Worm (Caenorhabditis elegans): ENCODE data around the gene nhr-32.

The nhr-32 gene

DNA sequence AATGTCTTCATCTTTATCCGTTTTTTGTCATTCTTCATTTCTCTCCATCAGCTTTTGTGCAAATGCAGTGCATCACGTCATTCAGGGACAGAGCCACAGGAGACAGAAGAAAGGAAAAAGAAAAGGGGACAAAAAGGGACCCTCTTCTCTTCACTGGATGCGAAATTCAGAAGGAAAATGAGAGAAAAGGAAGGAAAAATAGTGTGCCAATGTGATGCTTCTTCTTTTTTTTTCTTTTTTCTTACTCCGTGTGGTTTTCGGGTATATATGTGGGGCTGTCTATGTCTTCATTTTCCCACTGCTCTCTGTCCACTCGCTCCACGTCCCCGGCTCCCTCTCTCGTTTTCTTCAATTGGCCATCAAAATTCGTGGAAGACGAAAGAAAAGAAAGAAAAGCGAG, 41.3 kb upstream of the nhr-32 start (continued):
- TF ChIP-seq pax-3 (tag; optimal IDR thresholded peaks at IDR 0.05) (no peak), fkh-8 (tag; optimal IDR thresholded peaks at IDR 0.05) (no peak), nhr-85 (tag) (no peak), lin-13 (GFP tag; optimal IDR thresholded peaks at IDR 0.05) (no peak), lir-3 (tag; optimal IDR thresholded peaks at IDR 0.05; ENCODE audit: poor library complexity) (no peak), unc-86 (tag; optimal IDR thresholded peaks at IDR 0.05) (peak; percentile 61), hlh-17 (GFP tag; optimal IDR thresholded peaks at IDR 0.05; ENCODE audit: borderline replicate concordance) (no peak), nhr-71 (tag; optimal IDR thresholded peaks at IDR 0.05) (peak; percentile 67), mdl-1 (tag; optimal IDR thresholded peaks at IDR 0.05) (no peak), nhr-28 (tag; optimal IDR thresholded peaks at IDR 0.05) (no peak), C34B4.2 (tag; optimal IDR thresholded peaks at IDR 0.05) (no peak), aha-1 (tag; optimal IDR thresholded peaks at IDR 0.05) (no peak), sox-4 (tag; optimal IDR thresholded peaks at IDR 0.05) (no peak), mef-2 (tag; optimal IDR thresholded peaks at IDR 0.05) (no peak), nhr-11 (tag; optimal IDR thresholded peaks at IDR 0.05) (no peak)

DNA sequence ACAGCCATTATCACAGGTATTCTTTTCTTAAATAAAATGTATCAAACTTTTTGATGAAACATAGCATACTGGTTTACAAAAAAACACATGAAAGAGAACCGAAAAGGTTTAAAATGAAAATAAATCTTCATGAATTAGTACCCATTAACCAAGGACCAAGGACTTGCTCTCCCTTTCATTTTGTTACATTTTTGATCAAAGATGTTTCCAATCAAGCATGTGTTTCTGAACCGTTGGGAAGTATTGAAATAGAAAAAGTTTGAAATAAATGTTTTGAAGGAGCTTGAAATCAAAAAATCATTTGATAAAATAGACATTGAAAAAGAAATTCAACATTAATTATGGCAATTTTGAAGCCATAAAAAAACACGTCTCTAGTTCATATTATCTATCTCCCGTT, 39.2 kb upstream of the nhr-32 start:
- TF ChIP-seq dsc-1 (tag; optimal IDR thresholded peaks at IDR 0.05) (peak; percentile 99), fkh-4 (tag; optimal IDR thresholded peaks at IDR 0.05; ENCODE audit: borderline replicate concordance) (peak; percentile 93), nhr-237 (tag; optimal IDR thresholded peaks at IDR 0.05) (no peak)

ce11 chrX:13216802-13217201, 35.0 kb upstream of the nhr-32 start, which contains the start of gene R12H7.4:
Gene R12H7.4, plus strand, starts transcription at chrX:13217102.
- TF ChIP-seq nhr-28 (tag; optimal IDR thresholded peaks at IDR 0.05) (no peak), efl-1 (optimal IDR thresholded peaks at IDR 0.05) (no peak), efl-1 (GFP tag; optimal IDR thresholded peaks at IDR 0.05 in 1 of 2) (peak in 1 of 2 experiments; percentile 29), mep-1 (tag; optimal IDR thresholded peaks at IDR 0.05) (no peak), zip-4 (GFP tag; optimal IDR thresholded peaks at IDR 0.05) (no peak), nhr-12 (tag; optimal IDR thresholded peaks at IDR 0.05) (no peak)

- no peak for TF ChIP-seq ztf-11 (tag; optimal IDR thresholded peaks at IDR 0.05)
- no peak for TF ChIP-seq ceh-8 (GFP tag; optimal IDR thresholded peaks at IDR 0.05)
- no peak for TF ChIP-seq fos-1 (tag; optimal IDR thresholded peaks at IDR 0.05)
- TF ChIP-seq fkh-10 (GFP tag; optimal IDR thresholded peaks at IDR 0.05): no peak
- TF ChIP-seq lin-14 (GFP tag; optimal IDR thresholded peaks at IDR 0.05): no peak
- TF ChIP-seq pag-3 (tag; optimal IDR thresholded peaks at IDR 0.05; ENCODE audit: borderline replicate concordance, insufficient read depth): no peak
- TF ChIP-seq unc-62 (GFP tag; optimal IDR thresholded peaks at IDR 0.05): no peak
- no peak for TF ChIP-seq nhr-77 (tag; optimal IDR thresholded peaks at IDR 0.05)
- TF ChIP-seq nhr-11 (tag; optimal IDR thresholded peaks at IDR 0.05): no peak
- TF ChIP-seq lsy-2 (tag; optimal IDR thresholded peaks at IDR 0.05): no peak
- no peak for TF ChIP-seq C04F5.9 (tag; optimal IDR thresholded peaks at IDR 0.05)
- no peak for TF ChIP-seq nhr-90 (tag; optimal IDR thresholded peaks at IDR 0.05; ENCODE audit: poor library complexity)
- no peak for TF ChIP-seq nhr-28 (tag; optimal IDR thresholded peaks at IDR 0.05)
These were observed 33.8 kb upstream of the nhr-32 start for ce11 chrX:13217940-13218339.

DNA sequence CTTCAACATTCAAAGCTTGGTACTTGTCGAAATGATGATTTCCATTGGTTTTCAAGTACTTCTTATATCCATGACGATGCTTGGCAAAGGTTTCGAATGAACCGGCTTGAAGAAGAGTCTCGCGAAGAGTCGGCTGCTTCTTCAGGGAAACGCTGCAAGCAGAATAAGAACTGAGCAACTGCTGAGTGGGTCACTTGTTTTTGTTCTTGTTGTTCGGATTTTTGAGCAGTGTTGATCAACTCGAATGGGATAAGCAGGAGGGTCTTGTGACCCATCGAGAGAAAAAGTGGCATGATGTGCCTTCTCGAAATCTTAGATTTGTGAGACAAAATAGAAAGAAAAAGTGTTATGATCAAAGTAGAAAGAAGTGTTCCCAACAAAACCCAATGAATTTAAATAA, 31.2 kb upstream of the nhr-32 start:
- peak; percentile 5 for TF ChIP-seq nhr-20 (tag; optimal IDR thresholded peaks at IDR 0.05)
- TF ChIP-seq lin-35 (GFP tag; optimal IDR thresholded peaks at IDR 0.05): peak in 1 of 2 experiments; percentile 0
- TF ChIP-seq skn-1 (tag; optimal IDR thresholded peaks at IDR 0.05): no peak
- TF ChIP-seq nhr-28 (tag; optimal IDR thresholded peaks at IDR 0.05): no peak
- TF ChIP-seq lin-14 (GFP tag; optimal IDR thresholded peaks at IDR 0.05): peak; percentile 69
- peak; percentile 84 for TF ChIP-seq snpc-4 (tag; optimal IDR thresholded peaks at IDR 0.05)
- TF ChIP-seq nhr-71 (tag; optimal IDR thresholded peaks at IDR 0.05): peak; percentile 59
- peak in 1 of 2 experiments; percentile 40 for TF ChIP-seq lsy-2 (tag; optimal IDR thresholded peaks at IDR 0.05)
- peak; percentile 71 for TF ChIP-seq pag-3 (tag; optimal IDR thresholded peaks at IDR 0.05; ENCODE audit: borderline replicate concordance, insufficient read depth)
- peak; percentile 65 for TF ChIP-seq rnt-1 (tag; optimal IDR thresholded peaks at IDR 0.05)
- TF ChIP-seq ets-5 (GFP tag; IDR thresholded peaks at IDR 0.05): no peak
- peak; percentile 36 for TF ChIP-seq unc-130 (tag; optimal IDR thresholded peaks at IDR 0.05)
